Fruit fly (Drosophila melanogaster) whole organism, adult: Measurements from ENCODE around the gene CG6443.

Experiments
- CG14711 ChIP-seq: fragments of 200-800 bp; sonication (Bioruptor generic); optimal IDR thresholded peaks from 2 replicates; lab custom pipeline; 2018; ENCODE audit warnings: missing biosample characterization, mild to moderate bottlenecking, missing genetic modification characterization, moderate library complexity
- cic ChIP-seq: fragments of 200-800 bp; sonication (Bioruptor generic); optimal IDR thresholded peaks from 2 replicates; lab custom pipeline; 2017; ENCODE audit warnings: missing biosample characterization, mild to moderate bottlenecking, missing genetic modification characterization, moderate library complexity
- toe ChIP-seq: fragments of 200-800 bp; sonication (Bioruptor generic); optimal IDR thresholded peaks from 2 replicates; lab custom pipeline; 2016; ENCODE audit warnings: missing biosample characterization, missing genetic modification characterization

DNA sequence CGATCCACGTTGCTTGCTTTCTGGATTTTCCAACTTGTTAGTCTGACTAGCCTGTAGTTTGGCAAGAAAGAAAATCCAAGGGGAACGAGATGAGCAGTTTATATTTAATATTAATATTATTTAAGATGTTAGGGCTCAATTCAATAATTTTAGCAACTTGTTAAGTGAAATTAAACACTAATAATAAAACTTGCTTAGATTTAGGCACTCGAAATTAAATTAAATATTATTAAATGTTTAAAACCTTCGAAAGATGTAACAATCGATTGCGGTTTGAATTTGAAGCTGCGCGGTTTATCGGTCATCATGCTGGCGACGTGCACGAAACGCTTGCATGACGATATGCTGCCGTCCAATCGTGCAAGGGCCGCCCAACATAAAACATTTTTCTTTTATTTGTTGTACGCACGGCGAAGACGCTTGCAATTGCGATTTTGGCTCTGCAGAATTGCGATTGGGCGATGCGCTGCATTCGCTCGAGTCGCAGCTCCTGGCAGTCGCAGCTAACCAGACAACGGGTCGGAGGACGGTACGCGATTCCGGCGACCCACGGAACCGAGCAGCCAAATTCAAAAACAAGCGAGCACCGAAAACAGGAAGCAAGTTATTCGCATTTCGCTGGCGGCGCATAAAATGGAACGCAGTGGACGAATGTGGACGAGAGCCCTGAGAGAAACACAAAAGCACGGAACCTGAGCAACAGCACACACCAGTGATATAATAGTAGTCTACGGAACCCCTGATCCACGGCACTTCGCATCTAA, 8.4 kb downstream of the CG6443 start, which contains the start of the genes Vha16-5 and CG12299:
- TF ChIP-seq toe (GFP tag; lab: Kevin White, UChicago) (peak; percentile 65), cic (GFP tag; lab: Kevin White, UChicago) (no peak), CG14711 (tag; lab: Kevin White, UChicago) (peak; percentile 38)
